Worm (Caenorhabditis elegans) whole organism, L4/young adult: ENCODE data around the gene Y57G7A.6.

ENCODE experiments used
- W03F9.2 ChIP-seq: fragments of 150-350 bp; optimal IDR thresholded peaks from 2 replicates; lab custom pipeline; 2014; ENCODE audit warnings: missing biosample characterization, missing genetic modification characterization
- dao-5 ChIP-seq: sonication (generic microtip); optimal IDR thresholded peaks from 2 replicates; lab custom pipeline; 2016; ENCODE audit warnings: missing genotype, missing genetic modification characterization, moderate library complexity, missing compliant biosample characterization
- him-1 ChIP-seq: sonication (generic microtip); optimal IDR thresholded peaks from 2 replicates; lab custom pipeline; 2016; ENCODE audit warnings: missing genotype, missing genetic modification reagents, missing genetic modification characterization, missing compliant biosample characterization

- TF ChIP-seq W03F9.2 (tag; lab: Kevin White, UChicago), result no peak
- TF ChIP-seq dao-5 (tag; lab: Kevin White, UChicago), result no peak
- TF ChIP-seq him-1, result no peak
Observed at ce11 chrII:1244420-1244959, 40.9 kb downstream of the Y57G7A.6 start.
